Worm (Caenorhabditis elegans) whole organism, L4 larva: ENCODE results near the gene F56H9.2.

ENCODE experiments used
- D1046.2 ChIP-seq: fragments of 200-800 bp; sonication (Bioruptor generic); IDR thresholded peaks from 2 replicates; pipeline ENCODE4 v1.3.6; 2022; ENCODE audit warnings: missing genetic modification characterization, missing compliant biosample characterization
- F10B5.3 ChIP-seq: sonication (generic microtip); optimal IDR thresholded peaks from 2 replicates; lab custom pipeline; 2016; ENCODE audit warnings: mild to moderate bottlenecking, missing genetic modification characterization, missing compliant biosample characterization
- F37D6.2 ChIP-seq: sonication (generic microtip); optimal IDR thresholded peaks from 2 replicates; lab custom pipeline; 2016; ENCODE audit warnings: mild to moderate bottlenecking, missing genetic modification characterization, missing compliant biosample characterization
- Y105C5A.15 ChIP-seq: fragments of 200-800 bp; sonication (Bioruptor generic); IDR thresholded peaks from 2 replicates; pipeline ENCODE4 v1.3.6; 2022; ENCODE audit warnings: missing genetic modification characterization, missing compliant biosample characterization
- Y48G9A.11 ChIP-seq: fragments of 200-800 bp; sonication (Bioruptor generic); IDR thresholded peaks from 2 replicates; pipeline ENCODE4 v1.3.6; 2022; ENCODE audit warnings: missing genetic modification reagents, missing genetic modification characterization, missing compliant biosample characterization
- Y5F2A.4 ChIP-seq: fragments of 200-800 bp; sonication (Bioruptor generic); optimal IDR thresholded peaks from 2 replicates; lab custom pipeline; 2018; ENCODE audit warnings: mild to moderate bottlenecking, missing genetic modification characterization, missing compliant biosample characterization
- ceh-20 ChIP-seq: fragments of 200-800 bp; sonication (Bioruptor generic); IDR thresholded peaks from 2 replicates; pipeline ENCODE4 v1.3.6; 2022; ENCODE audit warnings: missing genetic modification reagents, missing genetic modification characterization, missing compliant biosample characterization
- ceh-32 ChIP-seq: sonication (generic microtip); optimal IDR thresholded peaks from 2 replicates; lab custom pipeline; 2016; ENCODE audit warnings: mild to moderate bottlenecking, missing genetic modification characterization, missing compliant biosample characterization; ENCODE audit not compliant: poor library complexity
- ceh-82 ChIP-seq: sonication (generic microtip); optimal IDR thresholded peaks from 2 replicates; lab custom pipeline; 2017; ENCODE audit warnings: missing biosample characterization, missing genetic modification characterization
- ctbp-1 ChIP-seq: fragments of 200-800 bp; sonication (Bioruptor generic); IDR thresholded peaks from 2 replicates; pipeline ENCODE4 v1.3.6; 2022; ENCODE audit warnings: missing genetic modification reagents, missing genetic modification characterization, missing compliant biosample characterization
- daf-19 ChIP-seq: fragments of 200-800 bp; sonication (Bioruptor generic); conservative IDR thresholded peaks from 2 replicates; pipeline ENCODE4 v1.3.6; 2022; ENCODE audit warnings: missing genetic modification characterization, missing compliant biosample characterization
- dmd-8 ChIP-seq: fragments of 200-800 bp; sonication (Bioruptor generic); IDR thresholded peaks from 2 replicates; pipeline ENCODE4 v1.3.6; 2022; ENCODE audit warnings: missing genetic modification characterization, missing compliant biosample characterization
- duxl-1 ChIP-seq: sonication (generic microtip); optimal IDR thresholded peaks from 2 replicates; lab custom pipeline; 2016; ENCODE audit warnings: mild to moderate bottlenecking, missing genetic modification characterization, moderate library complexity, missing compliant biosample characterization; ENCODE audit not compliant: poor library complexity
- egl-27 ChIP-seq: sonication (generic microtip); optimal IDR thresholded peaks from 3 replicates; lab custom pipeline; 2017; ENCODE audit warnings: missing biosample characterization, missing genetic modification reagents, missing genetic modification characterization
- gei-8 ChIP-seq: fragments of 200-800 bp; sonication (Bioruptor generic); optimal IDR thresholded peaks from 2 replicates; lab custom pipeline; 2018; ENCODE audit warnings: mild to moderate bottlenecking, missing genetic modification characterization, missing compliant biosample characterization
- hlh-11 ChIP-seq: fragments of 200-800 bp; sonication (Bioruptor generic); optimal IDR thresholded peaks from 2 replicates; lab custom pipeline; 2018; ENCODE audit warnings: mild to moderate bottlenecking, missing genetic modification characterization, missing compliant biosample characterization
- jun-1 ChIP-seq: fragments of 150-350 bp; optimal IDR thresholded peaks from 2 replicates; lab custom pipeline; 2014; ENCODE audit warnings: missing biosample characterization, missing genetic modification reagents, missing genetic modification characterization
- lin-1 ChIP-seq: fragments of 200-800 bp; sonication (Bioruptor generic); IDR thresholded peaks from 2 replicates; pipeline ENCODE4 v1.3.6; 2022; ENCODE audit warnings: missing genetic modification reagents, missing genetic modification characterization, missing compliant biosample characterization
- lin-15B ChIP-seq: fragments of 150-350 bp; sonication (generic microtip); optimal IDR thresholded peaks from 3 replicates; lab custom pipeline; 2014; ENCODE audit warnings: missing biosample characterization, missing genetic modification characterization
- madf-5 ChIP-seq, 2 experiments: fragments of 200-800 bp; sonication (Bioruptor generic); IDR thresholded peaks; 2 replicates each; pipeline ENCODE4 v1.3.6; 2022; ENCODE audit warnings: missing compliant biosample characterization in 2 of 2, missing genetic modification characterization in 2 of 2
- madf-9 ChIP-seq: fragments of 200-800 bp; sonication (Bioruptor generic); conservative IDR thresholded peaks from 2 replicates; pipeline ENCODE4 v1.3.6; 2022; ENCODE audit warnings: missing genetic modification reagents, missing genetic modification characterization, missing compliant biosample characterization
- mdl-1 ChIP-seq, 2 experiments: fragments of 150-350 bp in 1 of 2; sonication (generic microtip) in 1 of 2; optimal IDR thresholded peaks; 2 replicates each; lab custom pipeline; 2014 to 2017; ENCODE audit warnings: missing biosample characterization in 2 of 2, missing genetic modification characterization in 2 of 2
- mes-2 ChIP-seq: sonication (generic microtip); optimal IDR thresholded peaks from 2 replicates; lab custom pipeline; 2016; ENCODE audit warnings: missing genotype, mild to moderate bottlenecking, missing genetic modification characterization, missing compliant biosample characterization; ENCODE audit not compliant: poor library complexity, severe bottlenecking
- nhr-102 ChIP-seq: sonication (generic microtip); optimal IDR thresholded peaks from 2 replicates; lab custom pipeline; 2016; ENCODE audit warnings: mild to moderate bottlenecking, missing genetic modification characterization, moderate library complexity, missing compliant biosample characterization
- nhr-237 ChIP-seq: sonication (generic microtip); optimal IDR thresholded peaks from 2 replicates; lab custom pipeline; 2017; ENCODE audit warnings: missing biosample characterization, missing genetic modification characterization
- nhr-41 ChIP-seq: fragments of 200-800 bp; sonication (Bioruptor generic); IDR thresholded peaks from 2 replicates; pipeline ENCODE4 v1.3.6; 2022; ENCODE audit warnings: missing genetic modification reagents, missing genetic modification characterization, missing compliant biosample characterization
- nhr-76 ChIP-seq: fragments of 150-350 bp; optimal IDR thresholded peaks from 2 replicates; lab custom pipeline; 2014; ENCODE audit warnings: missing biosample characterization, missing genetic modification characterization
- pqm-1 ChIP-seq: sonication (generic microtip); optimal IDR thresholded peaks from 2 replicates; lab custom pipeline; 2017; ENCODE audit warnings: missing biosample characterization, missing genetic modification characterization
- rbr-2 ChIP-seq: sonication (generic microtip); optimal IDR thresholded peaks from 2 replicates; lab custom pipeline; 2016; ENCODE audit warnings: missing genotype, missing genetic modification characterization, missing compliant biosample characterization
- saeg-2 ChIP-seq: fragments of 200-800 bp; sonication (Bioruptor generic); IDR thresholded peaks from 2 replicates; pipeline ENCODE4 v1.3.6; 2022; ENCODE audit warnings: missing genetic modification reagents, missing genetic modification characterization, missing compliant biosample characterization
- sdz-12 ChIP-seq: fragments of 200-800 bp; sonication (Bioruptor generic); optimal IDR thresholded peaks from 2 replicates; lab custom pipeline; 2018; ENCODE audit warnings: mild to moderate bottlenecking, missing genetic modification characterization, missing compliant biosample characterization
- set-16 ChIP-seq: fragments of 200-800 bp; sonication (Bioruptor generic); IDR thresholded peaks from 2 replicates; pipeline ENCODE4 v1.3.6; 2022; ENCODE audit warnings: missing genetic modification reagents, missing genetic modification characterization, missing compliant biosample characterization
- skn-1 ChIP-seq: fragments of 150-350 bp; optimal IDR thresholded peaks from 2 replicates; lab custom pipeline; 2014; ENCODE audit warnings: missing biosample characterization, missing genetic modification characterization
- snpc-1.2 ChIP-seq: fragments of 200-800 bp; sonication (Bioruptor generic); IDR thresholded peaks from 2 replicates; pipeline ENCODE4 v1.3.6; 2022; ENCODE audit warnings: missing genetic modification reagents, missing genetic modification characterization, missing compliant biosample characterization
- snpc-4 ChIP-seq: fragments of 150-350 bp; optimal IDR thresholded peaks from 2 replicates; lab custom pipeline; 2014; ENCODE audit warnings: missing biosample characterization, missing genetic modification characterization
- tag-97 ChIP-seq: fragments of 200-800 bp; sonication (Bioruptor generic); IDR thresholded peaks from 2 replicates; pipeline ENCODE4 v1.3.6; 2022; ENCODE audit warnings: missing genetic modification characterization, missing compliant biosample characterization
- tra-1 ChIP-seq: fragments of 200-800 bp; sonication (Bioruptor generic); IDR thresholded peaks from 2 replicates; pipeline ENCODE4 v1.3.6; 2022; ENCODE audit warnings: missing genetic modification reagents, missing genetic modification characterization, missing compliant biosample characterization
- zip-11 ChIP-seq: fragments of 200-800 bp; sonication (Bioruptor generic); IDR thresholded peaks from 2 replicates; pipeline ENCODE4 v1.3.6; 2022; ENCODE audit warnings: missing genetic modification characterization, missing compliant biosample characterization
- ztf-11 ChIP-seq: fragments of 150-350 bp; optimal IDR thresholded peaks from 2 replicates; lab custom pipeline; 2014; ENCODE audit warnings: missing biosample characterization, missing genetic modification characterization
- ztf-7 ChIP-seq: fragments of 150-350 bp; optimal IDR thresholded peaks from 2 replicates; lab custom pipeline; 2014; ENCODE audit warnings: missing biosample characterization, missing genetic modification characterization

The F56H9.2 gene

ce11 chrV:12608857-12609256 is 28.6 kb upstream of the F56H9.2 start, which contains the start of gene ZC116.5:
Gene ZC116.5 (minus strand): TSS chrV:12608957.
- TF ChIP-seq snpc-1.2 (GFP tag; lab: Robert Waterston, UW) (no peak), jun-1 (tag; lab: Kevin White, UChicago) (no peak), lin-1 (no peak), tra-1 (GFP tag; lab: Robert Waterston, UW) (no peak), ztf-11 (tag; lab: Kevin White, UChicago) (no peak), ceh-82 (tag; lab: Kevin White, UChicago) (no peak), daf-19 (GFP tag; lab: Robert Waterston, UW) (no peak), skn-1 (tag; lab: Kevin White, UChicago) (no peak), tag-97 (GFP tag; lab: Robert Waterston, UW) (no peak), nhr-76 (tag; lab: Kevin White, UChicago) (no peak), F37D6.2 (tag; lab: Kevin White, UChicago) (no peak), nhr-102 (tag; lab: Kevin White, UChicago) (no peak), ctbp-1 (GFP tag; lab: Robert Waterston, UW) (no peak), nhr-41 (GFP tag; lab: Robert Waterston, UW) (no peak), Y48G9A.11 (GFP tag; lab: Robert Waterston, UW) (no peak), nhr-237 (tag; lab: Kevin White, UChicago) (no peak), mes-2 (tag; lab: Kevin White, UChicago) (no peak)
- TF ChIP-seq, all 104 proteins: peak for 0

ce11 chrV:12609526-12609925 is 27.9 kb upstream of the F56H9.2 start, which contains the start of gene ZC116.1:
Gene ZC116.1 (plus strand): TSS chrV:12609826.
- no peak for TF ChIP-seq snpc-4 (tag; lab: Kevin White, UChicago)
- no peak for TF ChIP-seq tra-1 (GFP tag; lab: Robert Waterston, UW)
- no peak for TF ChIP-seq madf-9
- no peak for TF ChIP-seq lin-15B (tag; lab: Kevin White, UChicago)
- TF ChIP-seq ceh-20 (GFP tag; lab: Robert Waterston, UW) = no peak
- TF ChIP-seq F10B5.3 (tag; lab: Kevin White, UChicago) = no peak
- TF ChIP-seq hlh-11 (tag; lab: Kevin White, UChicago) = no peak
- TF ChIP-seq ceh-32 = no peak
- TF ChIP-seq rbr-2 (tag; lab: Kevin White, UChicago) = no peak
- TF ChIP-seq gei-8 (GFP tag; lab: Kevin White, UChicago) = no peak

ce11 chrV:12611029-12611428 is 26.4 kb upstream of the F56H9.2 start, which contains the start of gene cubn-1:
Gene cubn-1 (plus strand): TSS chrV:12611329.
- TF ChIP-seq duxl-1 (tag; lab: Kevin White, UChicago) = no peak
- no peak for TF ChIP-seq Y105C5A.15 (GFP tag; lab: Robert Waterston, UW)
- no peak for TF ChIP-seq snpc-4 (tag; lab: Kevin White, UChicago)
- TF ChIP-seq zip-11 = no peak
- TF ChIP-seq pqm-1 = no peak
- no peak for TF ChIP-seq set-16 (GFP tag; lab: Robert Waterston, UW)
- no peak for TF ChIP-seq Y5F2A.4 (GFP tag; lab: Kevin White, UChicago)
- TF ChIP-seq dmd-8 (GFP tag; lab: Robert Waterston, UW) = no peak
- TF ChIP-seq madf-5 (GFP tag; IDR thresholded peaks at IDR 0.05; lab: Robert Waterston, UW) = no peak
- TF ChIP-seq skn-1 (tag; lab: Kevin White, UChicago) = no peak
- TF ChIP-seq mdl-1 (tag; optimal IDR thresholded peaks at IDR 0.05; lab: Kevin White, UChicago) = no peak
- no peak for TF ChIP-seq tag-97 (GFP tag; lab: Robert Waterston, UW)
- no peak for TF ChIP-seq egl-27 (tag; lab: Kevin White, UChicago)
- no peak for TF ChIP-seq D1046.2 (GFP tag; lab: Robert Waterston, UW)
- TF ChIP-seq ceh-32 = no peak
- TF ChIP-seq ztf-7 (tag; lab: Kevin White, UChicago) = no peak
- no peak for TF ChIP-seq ceh-82 (tag; lab: Kevin White, UChicago)
- no peak for TF ChIP-seq saeg-2
- TF ChIP-seq sdz-12 = no peak
